Worm (Caenorhabditis elegans): ENCODE results near the gene C25F9.14.

Gene C25F9.14

ce11 chrV:19417836-19418235 lies 18.4 kb upstream of the C25F9.14 start, which contains the start of gene C25F9.15:
Gene C25F9.15, plus strand, starts transcription at chrV:19418136.
- no peak for TF ChIP-seq let-607 (tag; optimal IDR thresholded peaks at IDR 0.05)
- no peak for TF ChIP-seq zim-3 (tag; optimal IDR thresholded peaks at IDR 0.05)
- TF ChIP-seq ztf-3 (GFP tag; optimal IDR thresholded peaks at IDR 0.05): no peak
- TF ChIP-seq lsl-1 (GFP tag; optimal IDR thresholded peaks at IDR 0.05): no peak
- TF ChIP-seq nhr-80 (tag; optimal IDR thresholded peaks at IDR 0.05): peak; percentile 3
- TF ChIP-seq B0019.2 (GFP tag; conservative IDR thresholded peaks at IDR 0.05): no peak

- peak; percentile 57 for TF ChIP-seq atf-7 (tag; optimal IDR thresholded peaks at IDR 0.05)
- TF ChIP-seq aptf-2 (GFP tag; conservative IDR thresholded peaks at IDR 0.05): no peak
- TF ChIP-seq madf-10 (tag; optimal IDR thresholded peaks at IDR 0.05): no peak
Measured at ce11 chrV:19421131-19421530, 15.2 kb upstream of the C25F9.14 start, which contains the start of gene C25F9.2. Gene C25F9.2, plus strand, starts transcription at chrV:19421471.

- 0 out of 2 replicates have a peak, but pooled peaks have one; percentile 26 for TF ChIP-seq lin-26 (GFP tag; IDR thresholded peaks at IDR 0.05)
- no peak for TF ChIP-seq B0035.1 (tag; optimal IDR thresholded peaks at IDR 0.05)
- TF ChIP-seq ztf-26 (tag; optimal IDR thresholded peaks at IDR 0.05): no peak
- TF ChIP-seq zim-3 (tag; optimal IDR thresholded peaks at IDR 0.05): peak; percentile 0
Measured at ce11 chrV:19428097-19428496, 8.2 kb upstream of the C25F9.14 start.

ce11 chrV:19428936-19429335 lies 7.3 kb upstream of the C25F9.14 start:
- no peak for TF ChIP-seq snpc-4 (GFP tag; optimal IDR thresholded peaks at IDR 0.05)
- TF ChIP-seq snpc-4 (tag; optimal IDR thresholded peaks at IDR 0.05): no peak
- TF ChIP-seq F10E7.11 (tag; optimal IDR thresholded peaks at IDR 0.05): no peak
- TF ChIP-seq ceh-58 (GFP tag; IDR thresholded peaks at IDR 0.05): no peak
- TF ChIP-seq akir-1 (GFP tag; optimal IDR thresholded peaks at IDR 0.05): no peak
- no peak for TF ChIP-seq lir-1 (GFP tag; conservative IDR thresholded peaks at IDR 0.05)
- no peak for TF ChIP-seq madf-3 (GFP tag; IDR thresholded peaks at IDR 0.05)
- no peak for TF ChIP-seq xnd-1 (tag; optimal IDR thresholded peaks at IDR 0.05)
- TF ChIP-seq F37B4.10 (GFP tag; IDR thresholded peaks at IDR 0.05): no peak
- TF ChIP-seq lag-1 (GFP tag; IDR thresholded peaks at IDR 0.05): no peak
- no peak for TF ChIP-seq cebp-2 (GFP tag; IDR thresholded peaks at IDR 0.05)
- TF ChIP-seq nfya-2 (GFP tag; IDR thresholded peaks at IDR 0.05): no peak
- no peak for TF ChIP-seq ztf-28 (GFP tag; IDR thresholded peaks at IDR 0.05)
- no peak for TF ChIP-seq lin-40 (tag; optimal IDR thresholded peaks at IDR 0.05)
- no peak for TF ChIP-seq sdz-38 (tag; optimal IDR thresholded peaks at IDR 0.05)
- TF ChIP-seq Y53G8AR.9 (GFP tag; conservative IDR thresholded peaks at IDR 0.05): no peak
- no peak for TF ChIP-seq ceh-27 (GFP tag; optimal IDR thresholded peaks at IDR 0.05)
- no peak for TF ChIP-seq T07F8.4 (tag; optimal IDR thresholded peaks at IDR 0.05)
- TF ChIP-seq madf-10 (tag; optimal IDR thresholded peaks at IDR 0.05): no peak
- TF ChIP-seq egrh-3 (GFP tag; IDR thresholded peaks at IDR 0.05): no peak
- no peak for TF ChIP-seq egl-44 (GFP tag; IDR thresholded peaks at IDR 0.05)

DNA sequence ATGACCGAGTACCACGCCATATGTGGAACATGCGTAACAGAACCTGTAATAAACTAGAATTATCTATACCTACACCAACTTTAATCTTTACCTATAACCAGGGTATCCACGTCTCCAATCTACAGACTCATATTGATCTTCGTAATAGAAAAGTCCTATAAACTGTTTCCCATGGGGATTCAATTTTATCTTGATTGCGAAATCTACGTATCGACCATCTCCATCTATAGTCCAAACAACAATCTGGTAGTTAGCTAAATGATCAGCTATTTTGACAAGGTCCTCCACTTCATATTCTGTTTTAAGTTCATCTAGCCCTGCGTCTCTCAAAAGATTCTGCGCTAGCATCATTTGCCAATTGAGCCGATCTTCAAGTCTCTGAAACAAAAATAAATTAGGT lies 6.7 kb upstream of the C25F9.14 start:
- no peak for TF ChIP-seq B0019.2 (GFP tag; conservative IDR thresholded peaks at IDR 0.05)
- TF ChIP-seq lir-1 (GFP tag; conservative IDR thresholded peaks at IDR 0.05): no peak
- TF ChIP-seq ceh-58 (GFP tag; IDR thresholded peaks at IDR 0.05): no peak
- TF ChIP-seq F39B2.1 (GFP tag; IDR thresholded peaks at IDR 0.05): no peak
- TF ChIP-seq T07F8.4 (tag; optimal IDR thresholded peaks at IDR 0.05): no peak
- no peak for TF ChIP-seq nhr-90 (tag; optimal IDR thresholded peaks at IDR 0.05)
- TF ChIP-seq cebp-1 (GFP tag; IDR thresholded peaks at IDR 0.05): no peak
- no peak for TF ChIP-seq cebp-1 (tag; optimal IDR thresholded peaks at IDR 0.05)
- TF ChIP-seq ceh-91 (GFP tag; IDR thresholded peaks at IDR 0.05): no peak
- TF ChIP-seq mcd-1 (GFP tag; IDR thresholded peaks at IDR 0.05): no peak
- TF ChIP-seq madf-8 (GFP tag; conservative IDR thresholded peaks at IDR 0.05): no peak
- TF ChIP-seq ceh-27 (GFP tag; optimal IDR thresholded peaks at IDR 0.05): no peak
- TF ChIP-seq nfyb-1 (GFP tag; IDR thresholded peaks at IDR 0.05): no peak
- no peak for TF ChIP-seq xnd-1 (tag; optimal IDR thresholded peaks at IDR 0.05)
- TF ChIP-seq lsl-1 (GFP tag; optimal IDR thresholded peaks at IDR 0.05): no peak
- TF ChIP-seq Y95B8A.8 (GFP tag; IDR thresholded peaks at IDR 0.05): no peak
- TF ChIP-seq bed-1 (GFP tag; IDR thresholded peaks at IDR 0.05): no peak
- no peak for TF ChIP-seq aptf-2 (GFP tag; conservative IDR thresholded peaks at IDR 0.05)
- TF ChIP-seq ccch-3 (GFP tag; optimal IDR thresholded peaks at IDR 0.05): no peak
